Fruit fly (Drosophila melanogaster): ENCODE results near the gene Pink1.

DNA sequence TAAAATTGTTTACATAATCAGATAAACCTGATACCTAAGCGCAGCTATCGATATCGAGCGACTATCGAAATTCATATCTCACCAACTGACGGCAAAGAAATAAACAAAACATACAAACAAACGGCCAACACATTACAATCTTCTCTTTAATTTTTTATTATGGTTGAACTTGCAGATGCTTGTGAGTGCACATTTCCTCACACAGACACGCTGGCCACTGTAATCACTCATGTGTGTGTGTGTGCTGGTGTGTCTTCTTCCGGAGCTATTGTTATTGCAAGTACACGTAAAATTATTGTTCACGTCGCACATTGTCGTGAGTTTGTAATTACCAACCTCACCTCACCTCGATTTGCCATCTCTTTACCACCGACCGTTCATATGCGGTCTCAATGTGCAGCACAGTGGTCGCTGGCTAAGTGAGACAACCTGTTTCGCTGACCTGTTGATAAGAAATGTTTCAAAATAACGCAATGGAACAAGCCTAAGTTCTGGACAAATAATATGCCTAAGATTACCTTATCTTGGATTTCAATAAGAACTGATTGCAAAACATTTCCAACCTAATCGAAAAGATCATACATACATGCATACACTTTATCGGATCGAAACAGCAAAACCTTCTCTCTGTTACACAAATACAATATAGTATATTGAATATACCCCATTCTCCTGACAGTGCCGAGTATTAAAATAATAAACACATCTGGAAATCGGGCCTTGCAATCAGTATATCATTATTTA is 21.6 kb downstream of the Pink1 start:
- TF ChIP-seq EcR (GFP tag; optimal IDR thresholded peaks at IDR 0.05) (no peak), rn (GFP tag; IDR thresholded peaks at IDR 0.05) (no peak), Pif1A (GFP tag; optimal IDR thresholded peaks at IDR 0.05) (peak; percentile 22), fd96Ca (GFP tag; IDR thresholded peaks at IDR 0.05) (peak; percentile 60; the same call in 1 of the 3 replicates), CG4496 (GFP tag; IDR thresholded peaks at IDR 0.05) (peak; percentile 49; the same call in 2 of the 3 replicates), Ets98B (GFP tag; IDR thresholded peaks at IDR 0.05) (no peak), CG10348 (GFP tag; IDR thresholded peaks at IDR 0.05) (no peak), CG9948 (tag; optimal IDR thresholded peaks at IDR 0.05) (peak; percentile 23), CG8301 (tag; optimal IDR thresholded peaks at IDR 0.05) (peak; percentile 27), CG32121 (GFP tag; IDR thresholded peaks at IDR 0.05) (peak; percentile 30; the same call in 1 of the 2 replicates), Snoo (tag; optimal IDR thresholded peaks at IDR 0.05) (peak; percentile 8), CG15710 (tag; optimal IDR thresholded peaks at IDR 0.05) (peak; percentile 24), CG8159 (tag; optimal IDR thresholded peaks at IDR 0.05) (peak; percentile 21)
